Worm (Caenorhabditis elegans) whole organism, L2 larva: ENCODE measurements around the gene fbxa-144.

Experiments
- ZK546.5 ChIP-seq: sonication (generic microtip); optimal IDR thresholded peaks from 2 replicates; lab custom pipeline; 2017; ENCODE audit warnings: missing biosample characterization, missing genetic modification characterization
- aly-2 ChIP-seq: fragments of 150-350 bp; optimal IDR thresholded peaks from 2 replicates; lab custom pipeline; 2014; ENCODE audit warnings: missing biosample characterization, missing genetic modification characterization
- ama-1 ChIP-seq: fragments of 150-350 bp; optimal IDR thresholded peaks from 2 replicates; lab custom pipeline; 2018; ENCODE audit warnings: inconsistent platforms
- egl-27 ChIP-seq: sonication (generic microtip); optimal IDR thresholded peaks from 3 replicates; lab custom pipeline; 2017; ENCODE audit warnings: missing biosample characterization, missing genetic modification reagents, missing genetic modification characterization
- mab-5 ChIP-seq: fragments of 150-350 bp; optimal IDR thresholded peaks from 2 replicates; lab custom pipeline; 2014; ENCODE audit warnings: missing biosample characterization, missing genetic modification characterization
- nhr-12 ChIP-seq: fragments of 150-350 bp; optimal IDR thresholded peaks from 2 replicates; lab custom pipeline; 2014; ENCODE audit warnings: missing biosample characterization, missing genetic modification characterization
- nhr-21 ChIP-seq: fragments of 150-350 bp; optimal IDR thresholded peaks from 2 replicates; lab custom pipeline; 2014; ENCODE audit warnings: missing biosample characterization, missing genetic modification characterization
- nhr-237 ChIP-seq: fragments of 150-350 bp; optimal IDR thresholded peaks from 2 replicates; lab custom pipeline; 2014; ENCODE audit warnings: missing biosample characterization, missing genetic modification characterization
- nhr-25 ChIP-seq: fragments of 150-350 bp; sonication (generic microtip); optimal IDR thresholded peaks from 3 replicates; lab custom pipeline; 2014; ENCODE audit warnings: missing biosample characterization, missing genetic modification characterization
- unc-62 ChIP-seq: fragments of 150-350 bp; optimal IDR thresholded peaks from 2 replicates; lab custom pipeline; 2014; ENCODE audit warnings: missing biosample characterization, missing genetic modification reagents, missing genetic modification characterization
- ztf-11 ChIP-seq: sonication (generic microtip); optimal IDR thresholded peaks from 2 replicates; lab custom pipeline; 2017; ENCODE audit warnings: missing biosample characterization, missing genetic modification characterization

ce11 chrV:16099441-16099840 lies 33.2 kb downstream of the fbxa-144 start, which contains the start of gene str-7:
- TF ChIP-seq egl-27 (tag; lab: Kevin White, UChicago), result no peak
- TF ChIP-seq nhr-237 (tag; lab: Kevin White, UChicago), result no peak
- TF ChIP-seq unc-62 (GFP tag; lab: Kevin White, UChicago), result no peak
- no peak for TF ChIP-seq nhr-12
- TF ChIP-seq nhr-25 (tag; lab: Kevin White, UChicago), result no peak
- TF ChIP-seq ZK546.5 (tag; lab: Kevin White, UChicago), result no peak
- no peak for TF ChIP-seq mab-5 (tag; lab: Kevin White, UChicago)
- no peak for TF ChIP-seq nhr-21
- TF ChIP-seq ama-1 (lab: Kevin White, UChicago), result no peak
- TF ChIP-seq ztf-11 (tag; lab: Kevin White, UChicago), result no peak
- no peak for TF ChIP-seq aly-2
